Worm (Caenorhabditis elegans) whole organism, L2 larva: ENCODE data around the gene elo-1.

Experiments used
- F13H6.1 ChIP-seq: sonication (generic microtip); optimal IDR thresholded peaks from 2 replicates; lab custom pipeline; 2016; ENCODE audit warnings: missing genetic modification characterization, missing compliant biosample characterization
- aly-2 ChIP-seq: fragments of 150-350 bp; optimal IDR thresholded peaks from 2 replicates; lab custom pipeline; 2014; ENCODE audit warnings: missing biosample characterization, missing genetic modification characterization
- egl-27 ChIP-seq: sonication (generic microtip); optimal IDR thresholded peaks from 3 replicates; lab custom pipeline; 2017; ENCODE audit warnings: missing biosample characterization, missing genetic modification reagents, missing genetic modification characterization
- elt-1 ChIP-seq: fragments of 150-350 bp; optimal IDR thresholded peaks from 2 replicates; lab custom pipeline; 2014; ENCODE audit warnings: missing biosample characterization, missing genetic modification characterization
- lin-39 ChIP-seq: fragments of 150-350 bp; optimal IDR thresholded peaks from 2 replicates; lab custom pipeline; 2014; ENCODE audit warnings: missing biosample characterization, missing genetic modification reagents, missing genetic modification characterization
- nhr-11 ChIP-seq: fragments of 150-350 bp; optimal IDR thresholded peaks from 2 replicates; lab custom pipeline; 2014; ENCODE audit warnings: missing biosample characterization, missing genetic modification characterization
- unc-39 ChIP-seq: fragments of 150-350 bp; optimal IDR thresholded peaks from 2 replicates; lab custom pipeline; 2014; ENCODE audit warnings: missing biosample characterization, missing genetic modification characterization
- ztf-11 ChIP-seq: sonication (generic microtip); optimal IDR thresholded peaks from 2 replicates; lab custom pipeline; 2017; ENCODE audit warnings: missing biosample characterization, missing genetic modification characterization

- TF ChIP-seq egl-27 (tag; lab: Kevin White, UChicago) (no peak), F13H6.1 (tag; lab: Kevin White, UChicago) (no peak), ztf-11 (tag; lab: Kevin White, UChicago) (no peak), aly-2 (tag; lab: Kevin White, UChicago) (no peak), unc-39 (no peak), nhr-11 (tag; lab: Kevin White, UChicago) (no peak), lin-39 (no peak), elt-1 (tag; lab: Kevin White, UChicago) (no peak)
Observed at ce11 chrIV:9511640-9512039, 14.5 kb upstream of the elo-1 start.
